Worm (Caenorhabditis elegans) whole organism, L2 larva: ENCODE measurements around the gene Y60A9A.1.

Experiments
- F13H6.1 ChIP-seq: sonication (generic microtip); optimal IDR thresholded peaks from 2 replicates; lab custom pipeline; 2016; ENCODE audit warnings: missing genetic modification characterization, missing compliant biosample characterization
- R02D3.7 ChIP-seq: fragments of 150-350 bp; optimal IDR thresholded peaks from 2 replicates; lab custom pipeline; 2014; ENCODE audit warnings: missing biosample characterization, missing genetic modification characterization
- Y55F3AM.14 ChIP-seq: fragments of 200-800 bp; sonication (Bioruptor generic); optimal IDR thresholded peaks from 2 replicates; lab custom pipeline; 2018; ENCODE audit warnings: mild to moderate bottlenecking, missing genetic modification characterization, missing compliant biosample characterization
- ZK546.5 ChIP-seq: sonication (generic microtip); optimal IDR thresholded peaks from 2 replicates; lab custom pipeline; 2017; ENCODE audit warnings: missing biosample characterization, missing genetic modification characterization
- ama-1 ChIP-seq: fragments of 150-350 bp; optimal IDR thresholded peaks from 2 replicates; lab custom pipeline; 2018; ENCODE audit warnings: inconsistent platforms
- blmp-1 ChIP-seq: sonication (generic microtip); optimal IDR thresholded peaks from 2 replicates; lab custom pipeline; 2017; ENCODE audit warnings: missing genetic modification characterization, mild to moderate bottlenecking, missing compliant biosample characterization, antibody characterized with exemption, moderate library complexity; ENCODE audit not compliant: insufficient read depth
- ceh-16 ChIP-seq: fragments of 150-350 bp; optimal IDR thresholded peaks from 2 replicates; lab custom pipeline; 2014; ENCODE audit warnings: missing biosample characterization, missing genetic modification characterization
- crh-2 ChIP-seq: sonication (generic microtip); optimal IDR thresholded peaks from 2 replicates; lab custom pipeline; 2017; ENCODE audit warnings: missing biosample characterization, missing genetic modification characterization
- dmd-4 ChIP-seq: sonication (generic microtip); optimal IDR thresholded peaks from 2 replicates; lab custom pipeline; 2017; ENCODE audit warnings: missing biosample characterization, missing genetic modification characterization
- egl-27 ChIP-seq: sonication (generic microtip); optimal IDR thresholded peaks from 3 replicates; lab custom pipeline; 2017; ENCODE audit warnings: missing biosample characterization, missing genetic modification reagents, missing genetic modification characterization
- elt-1 ChIP-seq: fragments of 150-350 bp; optimal IDR thresholded peaks from 2 replicates; lab custom pipeline; 2014; ENCODE audit warnings: missing biosample characterization, missing genetic modification characterization
- elt-3 ChIP-seq: sonication (generic microtip); optimal IDR thresholded peaks from 2 replicates; lab custom pipeline; 2017; ENCODE audit warnings: missing biosample characterization, missing genetic modification characterization
- gmeb-1 ChIP-seq: fragments of 150-350 bp; optimal IDR thresholded peaks from 2 replicates; lab custom pipeline; 2014; ENCODE audit warnings: missing biosample characterization, missing genetic modification characterization
- lin-11 ChIP-seq: fragments of 150-350 bp; sonication (generic microtip); optimal IDR thresholded peaks from 2 replicates; lab custom pipeline; 2014; ENCODE audit warnings: missing biosample characterization, missing genetic modification characterization, inconsistent platforms, mixed read lengths
- lin-13 ChIP-seq: fragments of 150-350 bp; optimal IDR thresholded peaks from 2 replicates; lab custom pipeline; 2014; ENCODE audit warnings: missing biosample characterization, missing genetic modification reagents, missing genetic modification characterization
- lin-39 ChIP-seq: fragments of 150-350 bp; optimal IDR thresholded peaks from 2 replicates; lab custom pipeline; 2014; ENCODE audit warnings: missing biosample characterization, missing genetic modification reagents, missing genetic modification characterization
- mab-5 ChIP-seq: fragments of 150-350 bp; optimal IDR thresholded peaks from 2 replicates; lab custom pipeline; 2014; ENCODE audit warnings: missing biosample characterization, missing genetic modification characterization
- mdl-1 ChIP-seq, 2 experiments: fragments of 150-350 bp in 1 of 2; sonication (generic microtip) in 1 of 2; optimal IDR thresholded peaks; 2 replicates each; lab custom pipeline; 2017; ENCODE audit warnings: missing biosample characterization in 2 of 2, missing genetic modification characterization in 2 of 2
- nhr-11 ChIP-seq: fragments of 150-350 bp; optimal IDR thresholded peaks from 2 replicates; lab custom pipeline; 2014; ENCODE audit warnings: missing biosample characterization, missing genetic modification characterization
- nhr-129 ChIP-seq: fragments of 150-350 bp; optimal IDR thresholded peaks from 2 replicates; lab custom pipeline; 2014; ENCODE audit warnings: missing biosample characterization, missing genetic modification characterization
- nhr-21 ChIP-seq: fragments of 150-350 bp; optimal IDR thresholded peaks from 2 replicates; lab custom pipeline; 2014; ENCODE audit warnings: missing biosample characterization, missing genetic modification characterization
- nhr-23 ChIP-seq: fragments of 150-350 bp; optimal IDR thresholded peaks from 2 replicates; lab custom pipeline; 2014; ENCODE audit warnings: missing biosample characterization, missing genetic modification reagents, missing genetic modification characterization
- nhr-25 ChIP-seq: fragments of 150-350 bp; sonication (generic microtip); optimal IDR thresholded peaks from 3 replicates; lab custom pipeline; 2014; ENCODE audit warnings: missing biosample characterization, missing genetic modification characterization
- nhr-6 ChIP-seq: fragments of 150-350 bp; optimal IDR thresholded peaks from 2 replicates; lab custom pipeline; 2014; ENCODE audit warnings: missing biosample characterization, missing genetic modification characterization
- peb-1 ChIP-seq: fragments of 150-350 bp; optimal IDR thresholded peaks from 2 replicates; lab custom pipeline; 2014; ENCODE audit warnings: missing biosample characterization, missing genetic modification characterization
- sem-4 ChIP-seq: fragments of 150-350 bp; optimal IDR thresholded peaks from 2 replicates; lab custom pipeline; 2014; ENCODE audit warnings: missing biosample characterization, missing genetic modification reagents, missing genetic modification characterization
- skn-1 ChIP-seq: sonication (generic microtip); optimal IDR thresholded peaks from 2 replicates; lab custom pipeline; 2017; ENCODE audit warnings: missing biosample characterization, missing genetic modification characterization
- sma-9 ChIP-seq, 2 experiments: fragments of 150-350 bp in 1 of 2; sonication (generic microtip) in 1 of 2; optimal IDR thresholded peaks; 2 replicates each; lab custom pipeline; 2014 to 2016; ENCODE audit warnings: missing genetic modification characterization in 2 of 2, mild to moderate bottlenecking in 1 of 2, missing biosample characterization in 1 of 2, missing compliant biosample characterization in 1 of 2, missing genetic modification reagents in 1 of 2, moderate library complexity in 1 of 2
- snpc-4 ChIP-seq: fragments of 150-350 bp; optimal IDR thresholded peaks from 2 replicates; lab custom pipeline; 2014; ENCODE audit warnings: missing biosample characterization, missing genetic modification characterization
- unc-39 ChIP-seq: fragments of 150-350 bp; optimal IDR thresholded peaks from 2 replicates; lab custom pipeline; 2014; ENCODE audit warnings: missing biosample characterization, missing genetic modification characterization
- unc-55 ChIP-seq: fragments of 150-350 bp; sonication (generic microtip); optimal IDR thresholded peaks from 3 replicates; lab custom pipeline; 2014; ENCODE audit warnings: missing biosample characterization, missing genetic modification reagents, missing genetic modification characterization
- unc-62 ChIP-seq: fragments of 150-350 bp; optimal IDR thresholded peaks from 2 replicates; lab custom pipeline; 2014; ENCODE audit warnings: missing biosample characterization, missing genetic modification reagents, missing genetic modification characterization
- zag-1 ChIP-seq: fragments of 150-350 bp; optimal IDR thresholded peaks from 2 replicates; lab custom pipeline; 2014; ENCODE audit warnings: missing biosample characterization, missing genetic modification characterization
- ztf-1 ChIP-seq: fragments of 200-800 bp; sonication (Bioruptor generic); conservative IDR thresholded peaks from 2 replicates; pipeline ENCODE4 v1.3.6; 2022; ENCODE audit warnings: missing genetic modification characterization, missing compliant biosample characterization
- ztf-11 ChIP-seq: sonication (generic microtip); optimal IDR thresholded peaks from 2 replicates; lab custom pipeline; 2017; ENCODE audit warnings: missing biosample characterization, missing genetic modification characterization
- ztf-4 ChIP-seq: fragments of 150-350 bp; optimal IDR thresholded peaks from 2 replicates; lab custom pipeline; 2014; ENCODE audit warnings: missing biosample characterization, missing genetic modification characterization

The Y60A9A.1 gene

ce11 chrX:14395267-14395666 is 18.2 kb upstream of the Y60A9A.1 start, which contains the start of gene Y60A9.1:
Gene Y60A9.1, minus strand, starts transcription at chrX:14395367.
- TF ChIP-seq mdl-1 (tag; optimal IDR thresholded peaks at IDR 0.05; lab: Kevin White, UChicago) (no peak), ama-1 (no peak), Y55F3AM.14 (GFP tag; lab: Kevin White, UChicago) (no peak), elt-1 (tag; lab: Kevin White, UChicago) (no peak), ZK546.5 (tag; lab: Kevin White, UChicago) (no peak), elt-3 (tag; lab: Kevin White, UChicago) (no peak), zag-1 (tag; lab: Kevin White, UChicago) (no peak), nhr-23 (tag; lab: Kevin White, UChicago) (no peak), F13H6.1 (no peak), lin-39 (tag; lab: Kevin White, UChicago) (no peak), egl-27 (tag; lab: Kevin White, UChicago) (no peak), sem-4 (no peak), mab-5 (no peak), nhr-21 (no peak), unc-62 (GFP tag; lab: Kevin White, UChicago) (no peak), blmp-1 (tag; lab: Kevin White, UChicago) (no peak), unc-55 (GFP tag; lab: Kevin White, UChicago) (no peak)

ce11 chrX:14382951-14383350 is 5.9 kb upstream of the Y60A9A.1 start, which contains the start of gene Y60A9.3:
Gene Y60A9.3, plus strand, starts transcription at chrX:14383251.
- TF ChIP-seq sem-4, result no peak
- TF ChIP-seq elt-3 (tag; lab: Kevin White, UChicago), result no peak
- TF ChIP-seq ztf-11 (tag; lab: Kevin White, UChicago), result no peak
- TF ChIP-seq ceh-16 (tag; lab: Kevin White, UChicago), result no peak
- TF ChIP-seq nhr-23 (tag; lab: Kevin White, UChicago), result no peak
- no peak for TF ChIP-seq blmp-1 (tag; lab: Kevin White, UChicago)
- TF ChIP-seq gmeb-1 (tag; lab: Kevin White, UChicago), result no peak
- TF ChIP-seq nhr-25, result no peak
- no peak for TF ChIP-seq dmd-4 (tag; lab: Kevin White, UChicago)
- no peak for TF ChIP-seq unc-39 (tag; lab: Kevin White, UChicago)
- TF ChIP-seq sma-9 (GFP tag; optimal IDR thresholded peaks at IDR 0.05; lab: Kevin White, UChicago), result no peak
- TF ChIP-seq sma-9 (tag; optimal IDR thresholded peaks at IDR 0.05; lab: Kevin White, UChicago), result no peak
- no peak for TF ChIP-seq Y55F3AM.14 (GFP tag; lab: Kevin White, UChicago)
- TF ChIP-seq ztf-1, result no peak

ce11 chrX:14370314-14370713 is 6.8 kb downstream of the Y60A9A.1 start, which contains the start of gene irk-3:
Gene irk-3, minus strand, starts transcription at chrX:14370414.
- TF ChIP-seq ztf-4 (no peak), skn-1 (tag; lab: Kevin White, UChicago) (no peak), lin-13 (GFP tag; lab: Kevin White, UChicago) (no peak)

ce11 chrX:14366081-14366480 is 11.0 kb downstream of the Y60A9A.1 start:
- TF ChIP-seq sem-4 (no peak), lin-39 (tag; lab: Kevin White, UChicago) (no peak), ztf-4 (no peak), gmeb-1 (tag; lab: Kevin White, UChicago) (no peak), nhr-129 (no peak), crh-2 (tag; lab: Kevin White, UChicago) (no peak), R02D3.7 (tag; lab: Kevin White, UChicago) (no peak), snpc-4 (tag; lab: Kevin White, UChicago) (no peak), Y55F3AM.14 (GFP tag; lab: Kevin White, UChicago) (no peak), ztf-1 (no peak), mdl-1 (tag; optimal IDR thresholded peaks at IDR 0.05; lab: Kevin White, UChicago) (no peak), peb-1 (no peak), lin-11 (tag; lab: Kevin White, UChicago) (no peak), egl-27 (tag; lab: Kevin White, UChicago) (no peak), unc-62 (GFP tag; lab: Kevin White, UChicago) (no peak), nhr-11 (no peak), nhr-6 (tag; lab: Kevin White, UChicago) (no peak)
